Fruit fly (Drosophila melanogaster) whole organism, adult: ENCODE data around the gene Cdk12.
"Not testable (repeated sequence)": the region's sequence is repeated elsewhere in the genome, so short reads cannot be mapped to it uniquely, and the experiment has no call there.

ENCODE experiments used
- CG12768 ChIP-seq: fragments of 200-800 bp; sonication (Bioruptor generic); optimal IDR thresholded peaks from 2 replicates; lab custom pipeline; 2017; ENCODE audit warnings: missing biosample characterization, missing genetic modification characterization, mild to moderate bottlenecking, moderate library complexity, missing genetic modification reagents
- CG1620 ChIP-seq: fragments of 200-800 bp; sonication (Bioruptor generic); optimal IDR thresholded peaks from 2 replicates; lab custom pipeline; 2016; ENCODE audit warnings: missing biosample characterization, missing genetic modification characterization
- kay ChIP-seq: fragments of 200-800 bp; sonication (Bioruptor generic); peaks from one replicate; lab custom pipeline; 2016; ENCODE audit warnings: missing biosample characterization, missing genetic modification characterization, borderline replicate concordance

DNA sequence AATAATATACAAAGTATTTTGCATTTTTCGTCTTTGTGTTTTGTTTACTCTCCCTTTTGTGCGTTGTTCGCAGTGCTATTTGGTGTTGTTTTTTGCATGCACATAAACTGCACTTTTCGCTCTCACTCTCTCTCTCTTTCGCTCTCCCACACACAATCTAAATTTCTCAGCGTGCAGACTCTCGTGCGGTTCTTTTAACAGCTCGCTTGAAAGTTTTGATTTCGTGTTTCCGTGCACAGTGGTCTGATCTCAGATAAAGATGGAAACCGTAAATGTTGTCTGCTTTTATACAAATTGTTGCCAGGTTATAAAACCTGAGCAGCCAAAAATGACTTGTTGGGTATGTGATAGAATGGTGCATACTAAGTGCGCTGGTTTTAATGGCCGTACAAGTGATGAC, 30.7 kb upstream of the Cdk12 start:
- TF ChIP-seq CG1620, CG12768: not testable (repeated sequence)
- peak; percentile 4 for TF ChIP-seq kay (GFP tag; lab: Kevin White, UChicago)
